Fruit fly (Drosophila melanogaster): Measurements from ENCODE around the gene larp.

The larp gene

DNA sequence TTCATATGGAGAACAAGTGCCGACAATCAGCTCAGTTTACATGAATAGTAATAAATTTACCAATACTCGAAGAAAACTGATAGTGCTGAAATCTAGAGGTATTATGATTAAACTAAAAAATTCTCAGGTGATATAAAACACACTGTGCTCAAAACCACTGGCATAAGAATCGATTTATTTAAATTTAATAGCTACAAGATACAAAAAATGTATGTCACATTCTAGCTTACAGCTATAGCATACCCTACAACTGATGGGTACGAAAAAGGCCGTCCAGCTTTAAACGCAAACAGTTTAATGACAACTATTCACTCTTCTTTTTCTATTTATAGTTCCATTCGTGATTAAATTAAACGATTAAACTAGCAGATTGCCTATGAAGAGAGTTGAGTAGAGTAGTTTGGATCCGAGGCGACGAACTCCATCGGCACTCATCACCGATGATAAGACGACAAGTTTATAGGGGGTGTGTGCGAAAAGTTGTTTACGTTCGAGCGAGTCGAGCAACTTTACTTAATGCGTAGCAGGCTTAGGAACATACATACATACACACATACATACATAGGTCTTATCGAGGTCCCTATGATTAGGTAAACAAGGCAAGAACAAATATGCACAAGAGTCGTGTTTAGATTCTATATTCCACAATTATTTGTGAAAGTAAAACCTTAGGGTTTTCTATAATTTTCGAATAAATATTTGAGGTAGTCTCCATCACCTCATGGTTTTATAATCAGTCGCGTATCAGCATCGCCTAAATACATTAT, 7.3 kb downstream of the larp start (continued):
- TF ChIP-seq CG1832 (GFP tag; optimal IDR thresholded peaks at IDR 0.05): no peak
- peak; percentile 80 for TF ChIP-seq al (GFP tag; IDR thresholded peaks at IDR 0.05)
- peak; percentile 71 for TF ChIP-seq onecut (GFP tag; IDR thresholded peaks at IDR 0.05)
- peak; percentile 83 for TF ChIP-seq Meics (GFP tag; optimal IDR thresholded peaks at IDR 0.05)
- TF ChIP-seq stwl (tag; optimal IDR thresholded peaks at IDR 0.05): peak; percentile 20
- peak; percentile 66 for TF ChIP-seq CG31224 (GFP tag; IDR thresholded peaks at IDR 0.05)
- TF ChIP-seq Nf-YA (GFP tag; IDR thresholded peaks at IDR 0.05): peak; percentile 68; the same call in 1 of the 2 replicates
- TF ChIP-seq Hr78 (GFP tag; optimal IDR thresholded peaks at IDR 0.05): no peak
- peak; percentile 45 for TF ChIP-seq Nf-YB (GFP tag; optimal IDR thresholded peaks at IDR 0.05)
- peak; percentile 49 for TF ChIP-seq Dek (tag; optimal IDR thresholded peaks at IDR 0.05)
- TF ChIP-seq Kr (GFP tag; optimal IDR thresholded peaks at IDR 0.05): peak; percentile 89
- peak; percentile 92 for TF ChIP-seq CG2120 (GFP tag; optimal IDR thresholded peaks at IDR 0.05)
- peak; percentile 78 for TF ChIP-seq CG13123 (GFP tag; optimal IDR thresholded peaks at IDR 0.05)
- peak; percentile 46 for TF ChIP-seq pfk (GFP tag; optimal IDR thresholded peaks at IDR 0.05)
- TF ChIP-seq gsb-n (tag; optimal IDR thresholded peaks at IDR 0.05): peak; percentile 78
- peak; percentile 83 for TF ChIP-seq GATAe (GFP tag; conservative IDR thresholded peaks at IDR 0.05)
- no peak for TF ChIP-seq zen2 (GFP tag; IDR thresholded peaks at IDR 0.05; ENCODE audit: partially characterized antibody)
- TF ChIP-seq CG9797 (GFP tag; optimal IDR thresholded peaks at IDR 0.05): no peak
- TF ChIP-seq Blimp-1 (GFP tag; optimal IDR thresholded peaks at IDR 0.05): peak; percentile 68
- no peak for TF ChIP-seq klu (GFP tag; IDR thresholded peaks at IDR 0.05)
- peak; percentile 49 for TF ChIP-seq bcd (GFP tag; optimal IDR thresholded peaks at IDR 0.05)
- no peak for TF ChIP-seq CG4617 (GFP tag; optimal IDR thresholded peaks at IDR 0.05; ENCODE audit: borderline replicate concordance)
- peak; percentile 74 for TF ChIP-seq tgo (GFP tag; IDR thresholded peaks at IDR 0.05)
- no peak for TF ChIP-seq Hr39 (optimal IDR thresholded peaks at IDR 0.05)
- TF ChIP-seq CG4424 (GFP tag; optimal IDR thresholded peaks at IDR 0.05): peak; percentile 54
- TF ChIP-seq gfzf (GFP tag; optimal IDR thresholded peaks at IDR 0.05): peak; percentile 7
- peak; percentile 88 for TF ChIP-seq CG18599 (GFP tag; optimal IDR thresholded peaks at IDR 0.05)
- TF ChIP-seq mld (GFP tag; IDR thresholded peaks at IDR 0.05; ENCODE audit: partially characterized antibody): no peak
- TF ChIP-seq org-1 (GFP tag; optimal IDR thresholded peaks at IDR 0.05): peak; percentile 74
- no peak; the same call in 1 of the 2 replicates for TF ChIP-seq Dref (GFP tag; IDR thresholded peaks at IDR 0.05)
- TF ChIP-seq shn (GFP tag; optimal IDR thresholded peaks at IDR 0.05): peak; percentile 50
- peak; percentile 73 for TF ChIP-seq Fer3 (tag; optimal IDR thresholded peaks at IDR 0.05)
- peak; percentile 72 for TF ChIP-seq Asciz (GFP tag; optimal IDR thresholded peaks at IDR 0.05)
- TF ChIP-seq unpg (GFP tag; optimal IDR thresholded peaks at IDR 0.05): peak; percentile 55
- TF ChIP-seq CG9876 (GFP tag; optimal IDR thresholded peaks at IDR 0.05): peak; percentile 50
- TF ChIP-seq CG6254 (GFP tag; optimal IDR thresholded peaks at IDR 0.05): peak; percentile 17
- peak; percentile 40 for TF ChIP-seq Fer2 (tag; optimal IDR thresholded peaks at IDR 0.05)
- peak; percentile 72; the same call in 2 of the 3 replicates for TF ChIP-seq gce (GFP tag; IDR thresholded peaks at IDR 0.05)
- peak; percentile 21 to 73 for TF ChIP-seq dpn (GFP tag; optimal IDR thresholded peaks at IDR 0.05)
- TF ChIP-seq kni (GFP tag; optimal IDR thresholded peaks at IDR 0.05): peak; percentile 70
- peak; percentile 69 for TF ChIP-seq sob (GFP tag; IDR thresholded peaks at IDR 0.05)
- peak; percentile 56 for TF ChIP-seq odd (GFP tag; optimal IDR thresholded peaks at IDR 0.05)
- TF ChIP-seq unc-4 (GFP tag; IDR thresholded peaks at IDR 0.05; ENCODE audit: partially characterized antibody): no peak
- TF ChIP-seq nom (GFP tag; optimal IDR thresholded peaks at IDR 0.05): no peak
- peak; percentile 70 for TF ChIP-seq CG14014 (GFP tag; IDR thresholded peaks at IDR 0.05)
- peak; percentile 69 for TF ChIP-seq CG11085 (GFP tag; IDR thresholded peaks at IDR 0.05)
- peak; percentile 42; the same call in 2 of the 3 replicates for TF ChIP-seq CG6175 (GFP tag; IDR thresholded peaks at IDR 0.05)
- peak in 1 of 2 experiments; percentile 36 for TF ChIP-seq crp (GFP tag; optimal IDR thresholded peaks at IDR 0.05)

Data from whole organism, embryonic.